Fruit fly (Drosophila melanogaster): Measurements from ENCODE around the gene CG9072.

DNA sequence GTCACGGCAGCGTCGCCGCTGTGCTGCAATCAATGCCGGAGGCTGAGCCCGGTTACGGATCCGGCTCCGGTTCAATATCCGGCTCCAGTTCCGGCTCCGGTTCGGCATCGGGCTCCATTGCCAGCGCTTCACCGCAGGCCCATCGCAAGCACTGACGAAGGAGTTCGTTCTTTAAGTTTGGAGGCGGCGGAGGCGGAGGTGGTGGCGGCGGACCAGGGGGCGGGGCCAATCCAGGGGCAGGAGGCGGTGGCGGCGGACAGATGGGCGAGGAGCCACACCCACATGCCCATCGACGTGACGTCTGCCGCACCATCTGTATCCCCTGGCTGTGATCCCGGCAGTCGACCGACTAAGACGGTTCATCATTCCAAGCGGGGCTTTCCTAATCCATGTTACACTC is 16.0 kb upstream of the CG9072 start:
- no peak for TF ChIP-seq CTCF (optimal IDR thresholded peaks at IDR 0.05)
- TF ChIP-seq CG8478 (optimal IDR thresholded peaks at IDR 0.05): no peak
